Worm (Caenorhabditis elegans): ENCODE results near the gene Y39B6A.3.

DNA sequence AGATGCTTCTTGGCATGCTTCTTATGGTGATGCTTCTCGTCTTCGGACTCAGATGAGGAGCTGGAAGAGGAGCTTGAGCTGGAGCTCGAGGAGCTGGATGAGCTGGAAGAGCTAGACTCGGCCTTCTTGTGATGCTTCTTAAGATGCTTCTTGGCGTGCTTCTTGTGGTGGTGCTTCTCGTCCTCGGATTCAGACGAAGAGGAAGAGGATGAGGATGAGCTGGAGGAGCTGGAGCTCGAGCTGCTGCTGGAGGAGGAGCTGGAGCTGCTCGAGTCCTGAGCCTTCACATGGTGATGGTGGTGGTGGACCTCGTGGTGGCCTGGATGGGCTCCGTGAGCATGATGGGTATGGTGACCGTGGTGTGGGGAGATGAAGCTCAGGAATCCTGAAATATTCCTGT, 13.0 kb upstream of the Y39B6A.3 start:
- TF ChIP-seq ama-1 (optimal IDR thresholded peaks at IDR 0.05) (no peak), sea-1 (GFP tag; conservative IDR thresholded peaks at IDR 0.05) (no peak), flt-1 (GFP tag; IDR thresholded peaks at IDR 0.05) (no peak), tbx-11 (GFP tag; IDR thresholded peaks at IDR 0.05) (no peak)

Data from whole organism, early embryonic.